Fruit fly (Drosophila melanogaster): ENCODE results near the gene gudu.

gudu gene

dm6 chr2L:7339392-7340014 lies 48.8 kb upstream of the gudu start (continued):
- TF ChIP-seq CG4707 (GFP tag; optimal IDR thresholded peaks at IDR 0.05) (no peak), CG8290 (GFP tag; optimal IDR thresholded peaks at IDR 0.05) (peak; percentile 31), CG8290 (tag; optimal IDR thresholded peaks at IDR 0.05) (peak; percentile 23 to 45), CrebB (tag; optimal IDR thresholded peaks at IDR 0.05) (no peak), CG42726 (GFP tag; IDR thresholded peaks at IDR 0.05; ENCODE audit: partially characterized antibody) (no peak), CG11695 (GFP tag; IDR thresholded peaks at IDR 0.05) (no peak), Gug (GFP tag; IDR thresholded peaks at IDR 0.05) (no peak), ro (GFP tag; IDR thresholded peaks at IDR 0.05) (no peak), Bteb2 (GFP tag; optimal IDR thresholded peaks at IDR 0.05) (no peak), CG11504 (tag; optimal IDR thresholded peaks at IDR 0.05) (no peak), CG5245 (GFP tag; optimal IDR thresholded peaks at IDR 0.05) (no peak), fd102C (GFP tag; optimal IDR thresholded peaks at IDR 0.05) (peak; percentile 70), nom (GFP tag; optimal IDR thresholded peaks at IDR 0.05) (no peak), tna (GFP tag; IDR thresholded peaks at IDR 0.05; ENCODE audit: partially characterized antibody) (no peak), Ets97D (GFP tag; optimal IDR thresholded peaks at IDR 0.05) (no peak), CG17186 (GFP tag; optimal IDR thresholded peaks at IDR 0.05) (no peak), CG12219 (GFP tag; optimal IDR thresholded peaks at IDR 0.05) (no peak), schlank (tag; optimal IDR thresholded peaks at IDR 0.05) (no peak), hkb (optimal IDR thresholded peaks at IDR 0.05) (no peak), hkb (GFP tag; IDR thresholded peaks at IDR 0.05) (no peak; the same call in 1 of the 2 replicates), Oli (tag; optimal IDR thresholded peaks at IDR 0.05) (no peak), kah (GFP tag; optimal IDR thresholded peaks at IDR 0.05) (no peak), ERR (GFP tag; optimal IDR thresholded peaks at IDR 0.05) (no peak), NC2α (GFP tag; optimal IDR thresholded peaks at IDR 0.05) (peak; percentile 11), Blimp-1 (GFP tag; optimal IDR thresholded peaks at IDR 0.05) (peak; percentile 39), CG8359 (GFP tag; optimal IDR thresholded peaks at IDR 0.05; ENCODE audit: borderline replicate concordance) (no peak), CG17385 (GFP tag; optimal IDR thresholded peaks at IDR 0.05) (no peak), tin (GFP tag; optimal IDR thresholded peaks at IDR 0.05) (no peak), CG9609 (GFP tag; optimal IDR thresholded peaks at IDR 0.05) (peak; percentile 14), pnt (GFP tag; optimal IDR thresholded peaks at IDR 0.05) (no peak), CG11093 (GFP tag; IDR thresholded peaks at IDR 0.05) (no peak), gcm (GFP tag; optimal IDR thresholded peaks at IDR 0.05) (no peak), ken (GFP tag; IDR thresholded peaks at IDR 0.05) (no peak), so (GFP tag; IDR thresholded peaks at IDR 0.05) (peak; percentile 47; the same call in 1 of the 3 replicates), CG11247 (GFP tag; IDR thresholded peaks at IDR 0.05) (no peak; the same call in 1 of the 2 replicates), lola (GFP tag; optimal IDR thresholded peaks at IDR 0.05) (no peak), CG6654 (GFP tag; optimal IDR thresholded peaks at IDR 0.05) (no peak), en (GFP tag; optimal IDR thresholded peaks at IDR 0.05) (no peak), CG10147 (GFP tag; optimal IDR thresholded peaks at IDR 0.05) (no peak), H15 (GFP tag; IDR thresholded peaks at IDR 0.05) (no peak), h (optimal IDR thresholded peaks at IDR 0.05) (no peak), seq (GFP tag; IDR thresholded peaks at IDR 0.05) (no peak; the same call in 1 of the 2 replicates), CG30403 (GFP tag; optimal IDR thresholded peaks at IDR 0.05) (no peak), Adf1 (GFP tag; IDR thresholded peaks at IDR 0.05) (no peak), CG18262 (tag; optimal IDR thresholded peaks at IDR 0.05) (peak; percentile 33), CG6765 (GFP tag; optimal IDR thresholded peaks at IDR 0.05) (no peak), Side (GFP tag; optimal IDR thresholded peaks at IDR 0.05) (no peak), hth (optimal IDR thresholded peaks at IDR 0.05) (no peak), CG13424 (tag; optimal IDR thresholded peaks at IDR 0.05) (peak; percentile 3), CG3838 (GFP tag; optimal IDR thresholded peaks at IDR 0.05) (no peak), caup (GFP tag; optimal IDR thresholded peaks at IDR 0.05; ENCODE audit: severe bottlenecking) (no peak)

Measured in whole organism, embryonic.